Worm (Caenorhabditis elegans) whole organism, L2 larva: ENCODE data around the gene srh-243.

ENCODE experiments used
- ama-1 ChIP-seq: fragments of 150-350 bp; optimal IDR thresholded peaks from 2 replicates; lab custom pipeline; 2018; ENCODE audit warnings: inconsistent platforms
- ceh-82 ChIP-seq: fragments of 150-350 bp; optimal IDR thresholded peaks from 2 replicates; lab custom pipeline; 2014; ENCODE audit warnings: missing biosample characterization, missing genetic modification characterization
- lin-11 ChIP-seq: fragments of 150-350 bp; sonication (generic microtip); optimal IDR thresholded peaks from 2 replicates; lab custom pipeline; 2014; ENCODE audit warnings: missing biosample characterization, missing genetic modification characterization, inconsistent platforms, mixed read lengths
- mbf-1 ChIP-seq: sonication (generic microtip); optimal IDR thresholded peaks from 2 replicates; lab custom pipeline; 2017; ENCODE audit warnings: missing biosample characterization, missing genetic modification characterization
- nhr-12 ChIP-seq: fragments of 150-350 bp; optimal IDR thresholded peaks from 2 replicates; lab custom pipeline; 2014; ENCODE audit warnings: missing biosample characterization, missing genetic modification characterization

DNA sequence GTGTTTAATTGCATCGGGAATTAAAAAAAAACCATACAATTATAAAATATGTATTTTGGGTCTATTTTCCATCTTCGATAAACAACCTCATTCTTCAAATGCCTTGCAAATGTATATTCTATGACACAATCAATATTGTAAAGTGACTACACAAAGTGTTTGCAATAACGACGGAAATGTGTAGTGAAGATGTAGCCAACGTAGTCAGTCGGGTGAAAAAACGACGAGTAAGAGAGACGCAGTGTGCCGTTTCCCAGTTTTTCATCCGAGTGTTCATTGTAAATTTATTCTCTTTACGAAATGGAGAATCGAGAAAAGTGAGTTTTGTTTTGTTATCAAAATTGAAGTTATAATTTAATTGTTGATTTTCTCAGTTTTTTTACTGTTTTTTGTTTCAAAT, 21.7 kb downstream of the srh-243 start, which contains the start of gene F37B4.15:
- TF ChIP-seq ama-1 (lab: Kevin White, UChicago) (no peak), lin-11 (tag; lab: Kevin White, UChicago) (no peak), mbf-1 (no peak), nhr-12 (tag; lab: Kevin White, UChicago) (no peak), ceh-82 (no peak)
